Fruit fly (Drosophila melanogaster) whole organism, adult: ENCODE measurements around the gene Svip.

Experiments used
- CG11617 ChIP-seq: fragments of 200-800 bp; sonication (Bioruptor generic); optimal IDR thresholded peaks from 2 replicates; lab custom pipeline; 2017; ENCODE audit warnings: mild to moderate bottlenecking, missing biosample characterization, missing genetic modification reagents, missing genetic modification characterization
- CG33017 ChIP-seq: fragments of 200-800 bp; sonication (Bioruptor generic); optimal IDR thresholded peaks from 2 replicates; lab custom pipeline; 2018; ENCODE audit warnings: missing biosample characterization, mild to moderate bottlenecking, missing genetic modification characterization, moderate library complexity
- CG7101 ChIP-seq: fragments of 200-800 bp; sonication (Bioruptor generic); optimal IDR thresholded peaks from 2 replicates; lab custom pipeline; 2018; ENCODE audit warnings: missing biosample characterization, mild to moderate bottlenecking, missing genetic modification characterization, moderate library complexity
- Clk ChIP-seq: fragments of 200-800 bp; sonication (Bioruptor generic); optimal IDR thresholded peaks from 2 replicates; lab custom pipeline; 2017; ENCODE audit warnings: missing biosample characterization, missing genetic modification characterization
- Crg-1 ChIP-seq: fragments of 200-800 bp; sonication (Bioruptor generic); optimal IDR thresholded peaks from 2 replicates; lab custom pipeline; 2016; ENCODE audit warnings: missing biosample characterization, missing genetic modification characterization
- cnc ChIP-seq, 2 experiments: fragments of >200 bp; optimal IDR thresholded peaks; 2 replicates each; lab custom pipeline; 2017
- tj ChIP-seq: fragments of 200-800 bp; sonication (Bioruptor generic); optimal IDR thresholded peaks from 3 replicates; lab custom pipeline; 2017; ENCODE audit warnings: missing biosample characterization, mild to moderate bottlenecking, missing genetic modification characterization, moderate library complexity
- toe ChIP-seq: fragments of 200-800 bp; sonication (Bioruptor generic); optimal IDR thresholded peaks from 2 replicates; lab custom pipeline; 2016; ENCODE audit warnings: missing biosample characterization, missing genetic modification characterization

- TF ChIP-seq CG11617 (GFP tag; lab: Kevin White, UChicago) (no peak), CG7101 (no peak), Clk (GFP tag; lab: Kevin White, UChicago) (no peak), tj (GFP tag; lab: Kevin White, UChicago) (no peak), toe (GFP tag; lab: Kevin White, UChicago) (no peak), Crg-1 (GFP tag; lab: Kevin White, UChicago) (no peak), CG33017 (no peak), cnc (optimal IDR thresholded peaks at IDR 0.05; lab: Kevin White, UChicago) (no peak)
Measured at dm6 chr3L:9368665-9369064, 9.9 kb downstream of the Svip start.
